Worm (Caenorhabditis elegans) whole organism, L4/young adult: ENCODE results near the gene C02E7.10.

Experiments
- dao-5 ChIP-seq: sonication (generic microtip); optimal IDR thresholded peaks from 2 replicates; lab custom pipeline; 2016; ENCODE audit warnings: missing genotype, missing genetic modification characterization, moderate library complexity, missing compliant biosample characterization
- him-1 ChIP-seq: sonication (generic microtip); optimal IDR thresholded peaks from 2 replicates; lab custom pipeline; 2016; ENCODE audit warnings: missing genotype, missing genetic modification reagents, missing genetic modification characterization, missing compliant biosample characterization

ce11 chrV:4956529-4956928 lies 23.7 kb upstream of the C02E7.10 start, which contains the start of gene str-208:
- TF ChIP-seq him-1 (tag; lab: Kevin White, UChicago) (no peak), dao-5 (no peak)
